Worm (Caenorhabditis elegans) whole organism, young adult: Measurements from ENCODE around the gene piit-1.

Source experiments
- B0336.3 ChIP-seq: fragments of 200-800 bp; sonication (Bioruptor generic); IDR thresholded peaks from 2 replicates; pipeline ENCODE4 v1.3.6; 2022; ENCODE audit warnings: missing genetic modification characterization, missing compliant biosample characterization
- F23B12.7 ChIP-seq: sonication (generic microtip); optimal IDR thresholded peaks from 2 replicates; lab custom pipeline; 2017; ENCODE audit warnings: missing genetic modification characterization, mild to moderate bottlenecking, missing compliant biosample characterization, antibody characterized with exemption, moderate library complexity; ENCODE audit not compliant: insufficient read depth
- T26A5.8 ChIP-seq: sonication (generic microtip); optimal IDR thresholded peaks from 2 replicates; lab custom pipeline; 2016; ENCODE audit warnings: missing genetic modification characterization, missing compliant biosample characterization
- egl-44 ChIP-seq: fragments of 200-800 bp; sonication (Bioruptor generic); IDR thresholded peaks from 2 replicates; pipeline ENCODE4 v1.3.6; 2022; ENCODE audit warnings: missing genetic modification reagents, missing genetic modification characterization, missing compliant biosample characterization
- egrh-3 ChIP-seq: fragments of 200-800 bp; sonication (Bioruptor generic); IDR thresholded peaks from 2 replicates; pipeline ENCODE4 v1.3.6; 2022; ENCODE audit warnings: missing genetic modification reagents, missing genetic modification characterization, missing compliant biosample characterization
- lin-35 ChIP-seq, 3 experiments: fragments of 150-350 bp in 2 of 3; sonication (generic microtip) in 1 of 3; optimal IDR thresholded peaks; 2 replicates each; lab custom pipeline; 2014 to 2018; ENCODE audit warnings: missing biosample characterization in 3 of 3, missing genetic modification characterization in 3 of 3, missing genetic modification reagents in 3 of 3
- nfya-1 ChIP-seq: sonication (generic microtip); optimal IDR thresholded peaks from 2 replicates; lab custom pipeline; 2017; ENCODE audit warnings: antibody characterized with exemption, missing compliant biosample characterization, missing genetic modification characterization, borderline replicate concordance; ENCODE audit not compliant: insufficient read depth
- unc-130 ChIP-seq: sonication (generic microtip); optimal IDR thresholded peaks from 2 replicates; lab custom pipeline; 2016; ENCODE audit warnings: missing genetic modification reagents, missing genetic modification characterization, missing compliant biosample characterization

- TF ChIP-seq lin-35 (GFP tag; optimal IDR thresholded peaks at IDR 0.05; lab: Kevin White, UChicago) (no peak), T26A5.8 (no peak), nfya-1 (tag; lab: Kevin White, UChicago) (no peak), F23B12.7 (no peak), egrh-3 (GFP tag; lab: Robert Waterston, UW) (no peak), B0336.3 (no peak), egl-44 (GFP tag; lab: Robert Waterston, UW) (no peak), unc-130 (GFP tag; lab: Kevin White, UChicago) (no peak)
Observed at ce11 chrV:11653095-11653494, 43.1 kb upstream of the piit-1 start.
